Fruit fly (Drosophila melanogaster) whole organism, adult: ENCODE measurements around the gene alphaKap4.

ENCODE experiments used
- CG11617 ChIP-seq: fragments of 200-800 bp; sonication (Bioruptor generic); optimal IDR thresholded peaks from 2 replicates; lab custom pipeline; 2017; ENCODE audit warnings: mild to moderate bottlenecking, missing biosample characterization, missing genetic modification reagents, missing genetic modification characterization
- CG5204 ChIP-seq: fragments of 200-800 bp; sonication (Bioruptor generic); optimal IDR thresholded peaks from 2 replicates; lab custom pipeline; 2016; ENCODE audit warnings: missing biosample characterization, missing genetic modification characterization
- bab1 ChIP-seq: fragments of 200-800 bp; sonication (Bioruptor generic); optimal IDR thresholded peaks from 3 replicates; lab custom pipeline; 2019; ENCODE audit warnings: missing biosample characterization, mild to moderate bottlenecking, missing genetic modification characterization, moderate library complexity
- cic ChIP-seq: fragments of 200-800 bp; sonication (Bioruptor generic); optimal IDR thresholded peaks from 2 replicates; lab custom pipeline; 2017; ENCODE audit warnings: missing biosample characterization, mild to moderate bottlenecking, missing genetic modification characterization, moderate library complexity
- cnc ChIP-seq, 2 experiments: fragments of >200 bp; optimal IDR thresholded peaks; 2 replicates each; lab custom pipeline; 2017
- kay ChIP-seq: fragments of 200-800 bp; sonication (Bioruptor generic); peaks from one replicate; lab custom pipeline; 2016; ENCODE audit warnings: missing biosample characterization, missing genetic modification characterization, borderline replicate concordance
- ovo ChIP-seq: fragments of 200-800 bp; sonication (Bioruptor generic); optimal IDR thresholded peaks from 2 replicates; lab custom pipeline; 2016; ENCODE audit warnings: missing biosample characterization, missing genetic modification characterization
- pad ChIP-seq: fragments of 200-800 bp; sonication (Bioruptor generic); optimal IDR thresholded peaks from 3 replicates; lab custom pipeline; 2017; ENCODE audit warnings: missing biosample characterization, missing genetic modification characterization, mild to moderate bottlenecking, moderate library complexity, missing genetic modification reagents
- tj ChIP-seq: fragments of 200-800 bp; sonication (Bioruptor generic); optimal IDR thresholded peaks from 3 replicates; lab custom pipeline; 2017; ENCODE audit warnings: missing biosample characterization, mild to moderate bottlenecking, missing genetic modification characterization, moderate library complexity
- toe ChIP-seq: fragments of 200-800 bp; sonication (Bioruptor generic); optimal IDR thresholded peaks from 2 replicates; lab custom pipeline; 2016; ENCODE audit warnings: missing biosample characterization, missing genetic modification characterization

DNA sequence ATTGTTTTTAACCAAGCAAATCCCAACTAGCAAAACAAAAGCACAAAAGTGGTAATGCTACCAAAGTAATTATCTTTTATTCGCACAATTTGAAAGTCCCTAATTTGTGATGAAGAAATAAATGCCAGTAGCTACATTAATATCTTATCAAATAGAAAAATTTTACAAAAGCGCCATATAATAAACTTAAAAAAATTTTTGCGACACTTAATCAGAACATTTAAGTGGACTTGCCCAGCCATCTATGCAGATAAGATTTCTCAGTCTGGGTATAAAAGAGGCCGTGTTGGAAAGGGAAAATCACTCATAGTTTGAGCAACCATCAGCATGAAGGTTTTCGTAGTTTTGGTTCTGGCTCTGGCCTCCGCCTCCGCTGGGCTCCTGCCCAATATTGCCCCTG, 24.1 kb upstream of the alphaKap4 start, which contains the start of gene yip7:
- TF ChIP-seq cic (GFP tag; lab: Kevin White, UChicago) (no peak), CG11617 (GFP tag; lab: Kevin White, UChicago) (no peak), bab1 (no peak), ovo (GFP tag; lab: Kevin White, UChicago) (no peak), kay (GFP tag; lab: Kevin White, UChicago) (no peak), toe (no peak), CG5204 (no peak), tj (GFP tag; lab: Kevin White, UChicago) (no peak), cnc (optimal IDR thresholded peaks at IDR 0.05; lab: Kevin White, UChicago) (no peak), pad (no peak)
